Worm (Caenorhabditis elegans) whole organism, L4/young adult: Measurements from ENCODE around the gene nmat-1.
A peak's percentile ranks its signal among the peaks of the same experiment; 100 is the strongest.

Experiments used
- W03F9.2 ChIP-seq: fragments of 150-350 bp; optimal IDR thresholded peaks from 2 replicates; lab custom pipeline; 2014; ENCODE audit warnings: missing biosample characterization, missing genetic modification characterization
- dao-5 ChIP-seq: sonication (generic microtip); optimal IDR thresholded peaks from 2 replicates; lab custom pipeline; 2016; ENCODE audit warnings: missing genotype, missing genetic modification characterization, moderate library complexity, missing compliant biosample characterization
- him-1 ChIP-seq: sonication (generic microtip); optimal IDR thresholded peaks from 2 replicates; lab custom pipeline; 2016; ENCODE audit warnings: missing genotype, missing genetic modification reagents, missing genetic modification characterization, missing compliant biosample characterization

Gene nmat-1

ce11 chrX:12017908-12018479 is at the start of gene nmat-1, which contains the start of gene ucr-2.1:
nmat-1 (minus strand) TSS chrX:12018043.
ucr-2.1 (plus strand) TSS chrX:12018429.
- TF ChIP-seq W03F9.2 (tag; lab: Kevin White, UChicago) (peak; percentile 77), him-1 (tag; lab: Kevin White, UChicago) (no peak)

- TF ChIP-seq him-1 (tag; lab: Kevin White, UChicago) (no peak), dao-5 (no peak), W03F9.2 (tag; lab: Kevin White, UChicago) (no peak)
Measured at ce11 chrX:12064908-12065307, 47.1 kb upstream of the nmat-1 start, which contains the start of gene lgc-23. lgc-23 (plus strand) TSS chrX:12065208.

ce11 chrX:12056973-12057372 is 39.1 kb upstream of the nmat-1 start, which contains the start of gene B0198.3:
B0198.3 (minus strand) TSS chrX:12057073.
- TF ChIP-seq him-1 (tag; lab: Kevin White, UChicago) (no peak), dao-5 (no peak), W03F9.2 (tag; lab: Kevin White, UChicago) (no peak)

- TF ChIP-seq dao-5 (no peak), W03F9.2 (tag; lab: Kevin White, UChicago) (no peak), him-1 (tag; lab: Kevin White, UChicago) (no peak)
Measured at ce11 chrX:12038728-12039127, 20.9 kb upstream of the nmat-1 start.

- TF ChIP-seq dao-5 (no peak), W03F9.2 (tag; lab: Kevin White, UChicago) (no peak), him-1 (tag; lab: Kevin White, UChicago) (no peak)
Measured at ce11 chrX:12037978-12038377, 20.1 kb upstream of the nmat-1 start.

ce11 chrX:12036114-12036513 is 18.3 kb upstream of the nmat-1 start:
- TF ChIP-seq him-1 (tag; lab: Kevin White, UChicago) (no peak), W03F9.2 (tag; lab: Kevin White, UChicago) (no peak), dao-5 (no peak)

- no peak for TF ChIP-seq W03F9.2 (tag; lab: Kevin White, UChicago)
- TF ChIP-seq him-1 (tag; lab: Kevin White, UChicago): no peak
- no peak for TF ChIP-seq dao-5
Measured at ce11 chrX:12034661-12035060, 16.8 kb upstream of the nmat-1 start.

- TF ChIP-seq him-1 (tag; lab: Kevin White, UChicago) (no peak), W03F9.2 (tag; lab: Kevin White, UChicago) (no peak), dao-5 (no peak)
Measured at ce11 chrX:12033937-12034336, 16.1 kb upstream of the nmat-1 start, which contains the start of gene tsp-20. tsp-20 (minus strand) TSS chrX:12034037.

ce11 chrX:12025070-12025789 is 7.4 kb upstream of the nmat-1 start, which contains the start of gene B0198.2:
B0198.2 (plus strand) TSS chrX:12025739.
- TF ChIP-seq dao-5: no peak
- no peak for TF ChIP-seq him-1 (tag; lab: Kevin White, UChicago)
- TF ChIP-seq W03F9.2 (tag; lab: Kevin White, UChicago): no peak

- no peak for TF ChIP-seq W03F9.2 (tag; lab: Kevin White, UChicago)
Measured at ce11 chrX:12022496-12022895, 4.7 kb upstream of the nmat-1 start.

- TF ChIP-seq him-1 (tag; lab: Kevin White, UChicago): no peak
- TF ChIP-seq dao-5: no peak
- no peak for TF ChIP-seq W03F9.2 (tag; lab: Kevin White, UChicago)
Measured at ce11 chrX:12021446-12021845, 3.6 kb upstream of the nmat-1 start.

ce11 chrX:12007905-12008466 is 9.9 kb downstream of the nmat-1 start:
- no peak for TF ChIP-seq him-1 (tag; lab: Kevin White, UChicago)
- TF ChIP-seq dao-5: no peak
- no peak for TF ChIP-seq W03F9.2 (tag; lab: Kevin White, UChicago)

- TF ChIP-seq W03F9.2 (tag; lab: Kevin White, UChicago) (no peak), him-1 (tag; lab: Kevin White, UChicago) (no peak), dao-5 (no peak)
Measured at ce11 chrX:12006470-12006869, 11.4 kb downstream of the nmat-1 start.

- TF ChIP-seq him-1 (tag; lab: Kevin White, UChicago) (no peak), W03F9.2 (tag; lab: Kevin White, UChicago) (no peak), dao-5 (no peak)
Measured at ce11 chrX:12005499-12005959, 12.3 kb downstream of the nmat-1 start, which contains the start of gene sma-5. sma-5 (minus strand) TSS chrX:12005549.
